Fruit fly (Drosophila melanogaster) whole organism, prepupa: ENCODE results near the gene CG5160.

Source experiments
- CG8632 ChIP-seq: fragments of 200-800 bp; sonication (Bioruptor generic); optimal IDR thresholded peaks from 3 replicates; lab custom pipeline; 2016; ENCODE audit warnings: missing biosample characterization, missing genetic modification characterization
- CG9139 ChIP-seq: fragments of 200-800 bp; sonication (Bioruptor generic); optimal IDR thresholded peaks from 3 replicates; lab custom pipeline; 2017; ENCODE audit warnings: missing biosample characterization, mild to moderate bottlenecking, missing genetic modification characterization
- Gug ChIP-seq: fragments of 200-800 bp; sonication (Bioruptor generic); IDR thresholded peaks from 2 replicates; pipeline ENCODE4 v1.3.6; 2022; ENCODE audit warnings: missing biosample characterization, missing genetic modification characterization
- Hr39 ChIP-seq: fragments of 200-800 bp; sonication (Bioruptor generic); optimal IDR thresholded peaks from 2 replicates; lab custom pipeline; 2016; ENCODE audit warnings: missing biosample characterization, missing genetic modification characterization
- dsx ChIP-seq: fragments of 200-800 bp; optimal IDR thresholded peaks from 3 replicates; lab custom pipeline; 2019; ENCODE audit warnings: missing biosample characterization, mild to moderate bottlenecking, missing genetic modification characterization, moderate library complexity; ENCODE audit not compliant: poor library complexity, severe bottlenecking
- eg ChIP-seq: fragments of 200-800 bp; sonication (Bioruptor generic); IDR thresholded peaks from 3 replicates; pipeline ENCODE4 v1.3.6; 2022; ENCODE audit warnings: missing biosample characterization, missing genetic modification characterization

DNA sequence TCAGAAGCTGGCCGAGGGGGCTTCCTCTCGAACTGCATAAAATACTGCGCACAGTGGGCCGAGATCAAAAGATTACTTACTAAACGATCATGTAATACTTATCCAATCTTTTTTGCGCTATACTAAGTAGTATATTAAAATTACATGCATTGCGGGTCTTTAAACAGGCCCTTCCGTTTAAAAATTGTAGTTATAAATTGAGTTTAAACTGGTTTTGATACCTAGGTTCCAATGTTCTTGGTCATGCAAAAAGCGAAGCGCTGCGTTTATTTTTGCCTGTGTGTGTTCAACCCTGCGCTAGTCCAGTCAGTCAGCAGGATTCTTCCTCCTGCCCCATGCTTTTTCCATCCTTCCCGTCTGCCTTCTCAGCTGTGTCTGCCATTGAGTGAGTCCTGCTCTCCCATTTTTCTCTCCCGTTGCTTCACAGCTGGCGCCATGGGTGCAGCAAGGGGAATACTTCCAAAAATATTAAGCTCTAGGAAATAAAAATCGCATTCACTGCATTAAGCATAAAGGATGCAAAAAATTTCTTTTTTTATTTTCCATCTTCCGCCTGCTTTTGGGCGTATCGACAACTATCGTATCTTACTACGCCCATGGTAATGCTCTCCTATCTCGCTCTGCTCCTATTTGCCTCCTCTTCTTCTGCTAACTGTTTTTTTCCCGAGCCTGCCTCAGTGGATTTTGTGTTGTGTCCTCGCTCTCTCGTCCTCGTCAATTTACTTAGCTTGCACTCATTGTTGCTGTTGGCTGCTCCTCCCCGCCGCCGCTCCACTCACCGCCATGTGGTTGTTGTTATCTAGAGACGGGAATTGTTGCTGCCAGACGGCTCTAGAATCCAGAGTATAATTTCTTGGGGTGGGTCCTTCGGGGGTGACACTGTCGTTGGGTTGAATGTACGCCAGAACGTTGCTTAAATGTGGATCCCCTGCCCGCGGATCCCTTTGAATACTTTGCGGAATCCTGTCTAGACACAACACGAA, 22.0 kb upstream of the CG5160 start:
- TF ChIP-seq CG8632 (GFP tag; lab: Kevin White, UChicago), result peak; percentile 74
- TF ChIP-seq CG9139 (GFP tag; lab: Kevin White, UChicago), result peak; percentile 83
- TF ChIP-seq Gug, result peak; percentile 75
- TF ChIP-seq dsx, result peak; percentile 85
- TF ChIP-seq eg, result peak; percentile 77
- peak; percentile 77 for TF ChIP-seq Hr39 (GFP tag; lab: Kevin White, UChicago)
